Worm (Caenorhabditis elegans): ENCODE results near the gene fbxa-30.

ce11 chrIII:1284584-1285046 lies 9.2 kb upstream of the fbxa-30 start, which contains the start of gene fbxa-37:
- TF ChIP-seq unc-62 (GFP tag; optimal IDR thresholded peaks at IDR 0.05) = no peak
- TF ChIP-seq snpc-4 (GFP tag; optimal IDR thresholded peaks at IDR 0.05) = no peak
- no peak for TF ChIP-seq snpc-4 (tag; optimal IDR thresholded peaks at IDR 0.05)
- no peak for TF ChIP-seq mxl-1 (tag; optimal IDR thresholded peaks at IDR 0.05)
- no peak for TF ChIP-seq efl-1 (GFP tag; optimal IDR thresholded peaks at IDR 0.05)
- TF ChIP-seq lin-54 (GFP tag; optimal IDR thresholded peaks at IDR 0.05) = no peak
- no peak for TF ChIP-seq F52B5.7 (tag; optimal IDR thresholded peaks at IDR 0.05)
- no peak for TF ChIP-seq Y53G8AR.9 (GFP tag; conservative IDR thresholded peaks at IDR 0.05)
